Fruit fly (Drosophila melanogaster) S2 (cell line): Measurements from ENCODE around the gene Ifrd1.

Source experiments
- CG8478 ChIP-seq: fragments of >200 bp; optimal IDR thresholded peaks from 2 replicates; lab custom pipeline; 2018
- CTCF ChIP-seq, 2 experiments: fragments of >200 bp; optimal IDR thresholded peaks; 2 replicates each; lab custom pipeline; 2018

dm6 chr2L:2903649-2904048 lies 29.4 kb upstream of the Ifrd1 start:
- TF ChIP-seq CG8478 (lab: Kevin White, UChicago) = no peak
- no peak for TF ChIP-seq CTCF (optimal IDR thresholded peaks at IDR 0.05; lab: Kevin White, UChicago)
